Fruit fly (Drosophila melanogaster) whole organism: ENCODE measurements around the gene Polr2G.

ENCODE experiments used
- CG8478 ChIP-seq: fragments of >200 bp; optimal IDR thresholded peaks from 2 replicates; lab custom pipeline; 2018; ENCODE audit warnings: inconsistent platforms
- Dll ChIP-seq: fragments of >200 bp; optimal IDR thresholded peaks from 2 replicates; lab custom pipeline; 2017
- EcR ChIP-seq, 2 experiments: fragments of >200 bp; optimal IDR thresholded peaks; 2 replicates each; lab custom pipeline; 2017; ENCODE audit warnings: missing biosample characterization in 2 of 2, missing genetic modification characterization in 2 of 2, missing genetic modification reagents in 2 of 2
- pan ChIP-seq: fragments of >200 bp; optimal IDR thresholded peaks from 2 replicates; lab custom pipeline; 2017
- psq ChIP-seq: fragments of >200 bp; optimal IDR thresholded peaks from 2 replicates; lab custom pipeline; 2017
- usp ChIP-seq: fragments of >200 bp; optimal IDR thresholded peaks from 2 replicates; lab custom pipeline; 2017; ENCODE audit warnings: missing biosample characterization, missing genetic modification characterization, mixed read lengths

Polr2G gene

dm6 chr3R:15242186-15243045 lies 19.4 kb upstream of the Polr2G start, which contains the start of the genes tefu and Hsc70-4:
Gene tefu, minus strand, starts transcription at chr3R:15242236.
Gene Hsc70-4, plus strand, starts transcription at chr3R:15242687.
- TF ChIP-seq Dll (lab: Kevin White, UChicago) (no peak), pan (lab: Kevin White, UChicago) (no peak), EcR (GFP tag; optimal IDR thresholded peaks at IDR 0.05; lab: Kevin White, UChicago) (no peak), CG8478 (lab: Kevin White, UChicago) (no peak), psq (lab: Kevin White, UChicago) (no peak), usp (GFP tag; lab: Kevin White, UChicago) (no peak)

- TF ChIP-seq Dll (lab: Kevin White, UChicago) (no peak), EcR (GFP tag; optimal IDR thresholded peaks at IDR 0.05; lab: Kevin White, UChicago) (no peak), pan (lab: Kevin White, UChicago) (no peak), CG8478 (lab: Kevin White, UChicago) (no peak), usp (GFP tag; lab: Kevin White, UChicago) (no peak), psq (lab: Kevin White, UChicago) (no peak)
Measured at dm6 chr3R:15231635-15232138, 8.7 kb upstream of the Polr2G start.

dm6 chr3R:15230285-15230684 lies 7.3 kb upstream of the Polr2G start, which contains the start of gene CG34316:
Gene CG34316, plus strand, starts transcription at chr3R:15230585.
- no peak for TF ChIP-seq Dll (lab: Kevin White, UChicago)
- TF ChIP-seq psq (lab: Kevin White, UChicago) = no peak
- no peak for TF ChIP-seq EcR (GFP tag; optimal IDR thresholded peaks at IDR 0.05; lab: Kevin White, UChicago)
- TF ChIP-seq CG8478 (lab: Kevin White, UChicago) = no peak
- TF ChIP-seq pan (lab: Kevin White, UChicago) = no peak
- TF ChIP-seq usp (GFP tag; lab: Kevin White, UChicago) = no peak

- TF ChIP-seq CG8478 (lab: Kevin White, UChicago) (no peak), usp (GFP tag; lab: Kevin White, UChicago) (no peak), pan (lab: Kevin White, UChicago) (peak; percentile 98), Dll (lab: Kevin White, UChicago) (no peak), psq (lab: Kevin White, UChicago) (no peak), EcR (GFP tag; optimal IDR thresholded peaks at IDR 0.05; lab: Kevin White, UChicago) (no peak)
Measured at dm6 chr3R:15229329-15229876, 6.4 kb upstream of the Polr2G start, which contains the start of the genes Art3 and mRpS10. Gene Art3, minus strand, starts transcription at chr3R:15229408. Gene mRpS10, plus strand, starts transcription at chr3R:15229665.

dm6 chr3R:15225279-15225730 lies 2.3 kb upstream of the Polr2G start, which contains the start of the genes CG31344 and Caf1-55:
Gene CG31344, minus strand, starts transcription at chr3R:15225329.
Gene Caf1-55, plus strand, starts transcription at chr3R:15225576.
- TF ChIP-seq psq (lab: Kevin White, UChicago) = no peak
- no peak for TF ChIP-seq EcR (GFP tag; optimal IDR thresholded peaks at IDR 0.05; lab: Kevin White, UChicago)
- no peak for TF ChIP-seq CG8478 (lab: Kevin White, UChicago)
- TF ChIP-seq pan (lab: Kevin White, UChicago) = no peak
- no peak for TF ChIP-seq Dll (lab: Kevin White, UChicago)
- TF ChIP-seq usp (GFP tag; lab: Kevin White, UChicago) = no peak

dm6 chr3R:15218824-15219576 lies 4.0 kb downstream of the Polr2G start, which contains the start of the genes SIDL and CG12241:
Gene SIDL, minus strand, starts transcription at chr3R:15218874.
Gene CG12241, plus strand, starts transcription at chr3R:15219256.
- TF ChIP-seq EcR (GFP tag; optimal IDR thresholded peaks at IDR 0.05; lab: Kevin White, UChicago) (no peak), Dll (lab: Kevin White, UChicago) (no peak), usp (GFP tag; lab: Kevin White, UChicago) (no peak), psq (lab: Kevin White, UChicago) (no peak), pan (lab: Kevin White, UChicago) (no peak), CG8478 (lab: Kevin White, UChicago) (no peak)

dm6 chr3R:15213362-15213989 lies 9.5 kb downstream of the Polr2G start, which contains the start of the genes CG6654 and CG4210:
Gene CG6654, minus strand, starts transcription at chr3R:15213658.
Gene CG4210, plus strand, starts transcription at chr3R:15213974.
- no peak for TF ChIP-seq pan (lab: Kevin White, UChicago)
- TF ChIP-seq EcR (GFP tag; optimal IDR thresholded peaks at IDR 0.05; lab: Kevin White, UChicago) = no peak
- no peak for TF ChIP-seq Dll (lab: Kevin White, UChicago)
- TF ChIP-seq CG8478 (lab: Kevin White, UChicago) = no peak
- no peak for TF ChIP-seq psq (lab: Kevin White, UChicago)
- no peak for TF ChIP-seq usp (GFP tag; lab: Kevin White, UChicago)

- TF ChIP-seq CG8478 (lab: Kevin White, UChicago) = no peak
- no peak for TF ChIP-seq psq (lab: Kevin White, UChicago)
- TF ChIP-seq usp (GFP tag; lab: Kevin White, UChicago) = no peak
- no peak for TF ChIP-seq EcR (GFP tag; optimal IDR thresholded peaks at IDR 0.05; lab: Kevin White, UChicago)
- TF ChIP-seq pan (lab: Kevin White, UChicago) = no peak
- no peak for TF ChIP-seq Dll (lab: Kevin White, UChicago)
Measured at dm6 chr3R:15208712-15209499, 14.1 kb downstream of the Polr2G start, which contains the start of the genes Spn88Eb and Mau2. Gene Spn88Eb, minus strand, starts transcription at chr3R:15208762. Gene Mau2, plus strand, starts transcription at chr3R:15209204.

- TF ChIP-seq pan (lab: Kevin White, UChicago) (no peak), psq (lab: Kevin White, UChicago) (no peak), EcR (GFP tag; optimal IDR thresholded peaks at IDR 0.05; lab: Kevin White, UChicago) (no peak), usp (GFP tag; lab: Kevin White, UChicago) (no peak), Dll (lab: Kevin White, UChicago) (no peak), CG8478 (lab: Kevin White, UChicago) (no peak)
Measured at dm6 chr3R:15206273-15206672, 16.7 kb downstream of the Polr2G start, which contains the start of gene Spn88Ea. Gene Spn88Ea, minus strand, starts transcription at chr3R:15206447.
